Fruit fly (Drosophila melanogaster) whole organism, embryonic: Measurements from ENCODE around the gene Clk.

Source experiments
- Ada2b ChIP-seq: fragments of 200-800 bp; sonication (Bioruptor generic); IDR thresholded peaks from 2 replicates; pipeline ENCODE4 v1.3.6; 2022; ENCODE audit warnings: missing biosample characterization, missing genetic modification characterization
- Asciz ChIP-seq: fragments of 200-800 bp; sonication (Bioruptor generic); optimal IDR thresholded peaks from 2 replicates; lab custom pipeline; 2017; ENCODE audit warnings: missing biosample characterization, mild to moderate bottlenecking, missing genetic modification characterization, missing genetic modification reagents
- B-H2 ChIP-seq: fragments of 200-800 bp; sonication (Bioruptor generic); optimal IDR thresholded peaks from 2 replicates; lab custom pipeline; 2018; ENCODE audit warnings: missing biosample characterization, mild to moderate bottlenecking, missing genetic modification characterization
- Blimp-1 ChIP-seq: fragments of 200-800 bp; sonication (Bioruptor generic); optimal IDR thresholded peaks from 3 replicates; lab custom pipeline; 2018; ENCODE audit warnings: missing biosample characterization, missing genetic modification characterization, mild to moderate bottlenecking, moderate library complexity, missing genetic modification reagents
- CG10321 ChIP-seq: fragments of 200-800 bp; sonication (Bioruptor generic); IDR thresholded peaks from 2 replicates; pipeline ENCODE4 v1.3.6; 2022; ENCODE audit warnings: missing biosample characterization, missing genetic modification characterization
- CG10654 ChIP-seq: fragments of 200-800 bp; sonication (Bioruptor generic); optimal IDR thresholded peaks from 2 replicates; lab custom pipeline; 2016; ENCODE audit warnings: missing biosample characterization, missing genetic modification characterization
- CG12942 ChIP-seq: fragments of 200-800 bp; sonication (Bioruptor generic); optimal IDR thresholded peaks from 3 replicates; lab custom pipeline; 2016; ENCODE audit warnings: missing biosample characterization, missing genetic modification characterization
- CG14014 ChIP-seq: fragments of 200-800 bp; sonication (Bioruptor generic); IDR thresholded peaks from 2 replicates; pipeline ENCODE4 v1.3.6; 2022; ENCODE audit warnings: missing biosample characterization, missing genetic modification characterization
- CG14965 ChIP-seq: fragments of 200-800 bp; sonication (Bioruptor generic); optimal IDR thresholded peaks from 2 replicates; lab custom pipeline; 2016; ENCODE audit warnings: missing biosample characterization, missing genetic modification characterization, borderline replicate concordance
- CG15696 ChIP-seq: fragments of 200-800 bp; sonication (Bioruptor generic); optimal IDR thresholded peaks from 2 replicates; lab custom pipeline; 2019; ENCODE audit warnings: missing biosample characterization, mild to moderate bottlenecking, missing genetic modification characterization, moderate library complexity
- CG17328 ChIP-seq: fragments of 200-800 bp; sonication (Bioruptor generic); IDR thresholded peaks from 2 replicates; pipeline ENCODE4 v1.3.6; 2022; ENCODE audit warnings: missing biosample characterization, missing genetic modification characterization
- CG17361 ChIP-seq: fragments of 200-800 bp; sonication (Bioruptor generic); IDR thresholded peaks from 3 replicates; pipeline ENCODE4 v1.3.6; 2022; ENCODE audit warnings: missing biosample characterization, missing genetic modification characterization
- CG17612 ChIP-seq: fragments of 200-800 bp; sonication (Bioruptor generic); IDR thresholded peaks from 2 replicates; pipeline ENCODE4 v1.3.6; 2022; ENCODE audit warnings: missing biosample characterization, missing genetic modification characterization
- CG18262 ChIP-seq: fragments of 200-800 bp; optimal IDR thresholded peaks from 3 replicates; lab custom pipeline; 2019; ENCODE audit warnings: missing biosample characterization, mild to moderate bottlenecking, missing genetic modification characterization, moderate library complexity
- CG42726 ChIP-seq: fragments of 200-800 bp; sonication (Bioruptor generic); IDR thresholded peaks from 2 replicates; pipeline ENCODE4 v1.3.6; 2022; ENCODE audit warnings: missing biosample characterization, missing genetic modification characterization; ENCODE audit not compliant: partially characterized antibody
- CG43689 ChIP-seq: fragments of 200-800 bp; sonication (Bioruptor generic); IDR thresholded peaks from 2 replicates; pipeline ENCODE4 v1.3.6; 2022; ENCODE audit warnings: missing biosample characterization, missing genetic modification characterization
- CG4707 ChIP-seq: fragments of 200-800 bp; sonication (Bioruptor generic); optimal IDR thresholded peaks from 2 replicates; lab custom pipeline; 2018; ENCODE audit warnings: missing biosample characterization, mild to moderate bottlenecking, missing genetic modification characterization, moderate library complexity
- CG6689 ChIP-seq: fragments of 200-800 bp; sonication (Bioruptor generic); IDR thresholded peaks from 2 replicates; pipeline ENCODE4 v1.3.6; 2022; ENCODE audit warnings: missing biosample characterization, missing genetic modification characterization
- CG8281 ChIP-seq: fragments of 200-800 bp; sonication (Bioruptor generic); optimal IDR thresholded peaks from 2 replicates; lab custom pipeline; 2018; ENCODE audit warnings: missing biosample characterization, mild to moderate bottlenecking, missing genetic modification characterization, moderate library complexity
- CG8290 ChIP-seq, 3 experiments: fragments of 200-800 bp; sonication (Bioruptor generic); optimal IDR thresholded peaks; 2 replicates each; lab custom pipeline; 2016 to 2019; ENCODE audit warnings: missing biosample characterization in 3 of 3, missing genetic modification characterization in 3 of 3, mild to moderate bottlenecking in 2 of 3, moderate library complexity in 1 of 3
- Camta ChIP-seq: fragments of 200-800 bp; sonication (Bioruptor generic); optimal IDR thresholded peaks from 2 replicates; lab custom pipeline; 2016; ENCODE audit warnings: missing biosample characterization, missing genetic modification characterization
- Dek ChIP-seq: fragments of 200-800 bp; sonication (Bioruptor generic); optimal IDR thresholded peaks from 3 replicates; lab custom pipeline; 2019; ENCODE audit warnings: missing biosample characterization, mild to moderate bottlenecking, missing genetic modification characterization, moderate library complexity
- Eip74EF ChIP-seq, 2 experiments: fragments of 200-800 bp in 1 of 2; fragments of >200 bp in 1 of 2; sonication (Bioruptor generic) in 1 of 2; optimal IDR thresholded peaks; 2 replicates each; lab custom pipeline; 2017 to 2019; ENCODE audit warnings: missing biosample characterization in 2 of 2, missing genetic modification characterization in 2 of 2, mild to moderate bottlenecking in 1 of 2, moderate library complexity in 1 of 2
- Jarid2 ChIP-seq: fragments of 200-800 bp; sonication (Bioruptor generic); optimal IDR thresholded peaks from 3 replicates; lab custom pipeline; 2017; ENCODE audit warnings: mild to moderate bottlenecking, missing biosample characterization, missing genetic modification reagents, missing genetic modification characterization
- Lim3 ChIP-seq: fragments of 200-800 bp; sonication (Bioruptor generic); IDR thresholded peaks from 2 replicates; pipeline ENCODE4 v1.3.6; 2022; ENCODE audit warnings: missing biosample characterization, missing genetic modification characterization
- NC2α ChIP-seq: fragments of 200-800 bp; sonication (Bioruptor generic); optimal IDR thresholded peaks from 2 replicates; lab custom pipeline; 2016; ENCODE audit warnings: missing biosample characterization, missing genetic modification characterization
- Oli ChIP-seq: fragments of 200-800 bp; sonication (Bioruptor generic); optimal IDR thresholded peaks from 2 replicates; lab custom pipeline; 2018; ENCODE audit warnings: missing biosample characterization, mild to moderate bottlenecking, missing genetic modification characterization, moderate library complexity
- PHDP ChIP-seq: fragments of 200-800 bp; sonication (Bioruptor generic); optimal IDR thresholded peaks from 3 replicates; lab custom pipeline; 2018; ENCODE audit warnings: missing biosample characterization, mild to moderate bottlenecking, missing genetic modification characterization, moderate library complexity
- Ravus ChIP-seq: fragments of 200-800 bp; sonication (Bioruptor generic); IDR thresholded peaks from 2 replicates; pipeline ENCODE4 v1.3.6; 2022; ENCODE audit warnings: missing biosample characterization, missing genetic modification characterization
- Side ChIP-seq: fragments of 200-800 bp; sonication (Bioruptor generic); optimal IDR thresholded peaks from 2 replicates; lab custom pipeline; 2016; ENCODE audit warnings: missing biosample characterization, missing genetic modification characterization
- Ssrp ChIP-seq: fragments of 200-800 bp; sonication (Bioruptor generic); optimal IDR thresholded peaks from 2 replicates; lab custom pipeline; 2018; ENCODE audit warnings: missing biosample characterization, mild to moderate bottlenecking, missing genetic modification characterization, moderate library complexity
- Vsx1 ChIP-seq: fragments of 200-800 bp; sonication (Bioruptor generic); optimal IDR thresholded peaks from 2 replicates; lab custom pipeline; 2017; ENCODE audit warnings: missing biosample characterization, mild to moderate bottlenecking, missing genetic modification characterization, missing genetic modification reagents
- ash1 ChIP-seq: fragments of 200-800 bp; sonication (Bioruptor generic); optimal IDR thresholded peaks from 2 replicates; lab custom pipeline; 2018; ENCODE audit warnings: missing biosample characterization, mild to moderate bottlenecking, missing genetic modification characterization
- bigmax ChIP-seq: fragments of 200-800 bp; sonication (Bioruptor generic); optimal IDR thresholded peaks from 2 replicates; lab custom pipeline; 2018; ENCODE audit warnings: missing biosample characterization, mild to moderate bottlenecking, missing genetic modification characterization
- bsh ChIP-seq, 2 experiments: fragments of 200-800 bp; sonication (Bioruptor generic); optimal IDR thresholded peaks; 2 replicates each; lab custom pipeline; 2017 to 2018; ENCODE audit warnings: mild to moderate bottlenecking in 2 of 2, missing biosample characterization in 2 of 2, missing genetic modification characterization in 2 of 2, moderate library complexity in 1 of 2
- ci ChIP-seq: fragments of 200-800 bp; sonication (Bioruptor generic); IDR thresholded peaks from 3 replicates; pipeline ENCODE4 v1.3.6; 2022; ENCODE audit warnings: missing biosample characterization, missing genetic modification characterization
- danr ChIP-seq: fragments of 200-800 bp; sonication (Bioruptor generic); IDR thresholded peaks from 2 replicates; pipeline ENCODE4 v1.3.6; 2022; ENCODE audit warnings: missing biosample characterization, missing genetic modification characterization
- fd3F ChIP-seq: fragments of 200-800 bp; sonication (Bioruptor generic); optimal IDR thresholded peaks from 2 replicates; lab custom pipeline; 2018; ENCODE audit warnings: missing biosample characterization, mild to moderate bottlenecking, missing genetic modification characterization, moderate library complexity
- gsb ChIP-seq: fragments of 200-800 bp; sonication (Bioruptor generic); IDR thresholded peaks from 2 replicates; pipeline ENCODE4 v1.3.6; 2022; ENCODE audit warnings: missing biosample characterization, missing genetic modification characterization
- hbn ChIP-seq: fragments of 200-800 bp; sonication (Bioruptor generic); IDR thresholded peaks from 2 replicates; pipeline ENCODE4 v1.3.6; 2022; ENCODE audit warnings: missing biosample characterization, missing genetic modification characterization; ENCODE audit not compliant: partially characterized antibody
- jing ChIP-seq: fragments of 200-800 bp; sonication (Bioruptor generic); optimal IDR thresholded peaks from 2 replicates; lab custom pipeline; 2018; ENCODE audit warnings: missing biosample characterization, mild to moderate bottlenecking, missing genetic modification characterization
- lilli ChIP-seq: fragments of 200-800 bp; sonication (Bioruptor generic); optimal IDR thresholded peaks from 3 replicates; lab custom pipeline; 2016; ENCODE audit warnings: missing biosample characterization, missing genetic modification characterization
- rib ChIP-seq: fragments of 200-800 bp; sonication (Bioruptor generic); IDR thresholded peaks from 2 replicates; pipeline ENCODE4 v1.3.6; 2022; ENCODE audit warnings: missing biosample characterization, missing genetic modification characterization
- row ChIP-seq: fragments of 200-800 bp; sonication (Bioruptor generic); IDR thresholded peaks from 3 replicates; pipeline ENCODE4 v1.3.6; 2022; ENCODE audit warnings: missing biosample characterization, missing genetic modification characterization
- schlank ChIP-seq: fragments of 200-800 bp; sonication (Bioruptor generic); optimal IDR thresholded peaks from 2 replicates; lab custom pipeline; 2018; ENCODE audit warnings: missing biosample characterization, mild to moderate bottlenecking, missing genetic modification characterization
- sob ChIP-seq: fragments of 200-800 bp; sonication (Bioruptor generic); IDR thresholded peaks from 2 replicates; pipeline ENCODE4 v1.3.6; 2022; ENCODE audit warnings: missing biosample characterization, missing genetic modification characterization
- tin ChIP-seq: fragments of 200-800 bp; sonication (Bioruptor generic); optimal IDR thresholded peaks from 3 replicates; lab custom pipeline; 2016; ENCODE audit warnings: missing biosample characterization, missing genetic modification characterization
- yki ChIP-seq: fragments of >200 bp; optimal IDR thresholded peaks from 3 replicates; lab custom pipeline; 2018

Clk gene

dm6 chr3L:7718561-7719417 lies 56.6 kb downstream of the Clk start, which contains the start of gene Mcad (continued):
- TF ChIP-seq tin (GFP tag; lab: Kevin White, UChicago) (peak; percentile 95), B-H2 (GFP tag; lab: Kevin White, UChicago) (peak; percentile 17), Oli (peak; percentile 87), bsh (GFP tag; optimal IDR thresholded peaks at IDR 0.05; lab: Kevin White, UChicago) (peak; percentile 70 to 91), fd3F (GFP tag; lab: Kevin White, UChicago) (peak; percentile 64), CG8281 (peak; percentile 76), CG43689 (GFP tag; lab: Robert Waterston, UW) (peak; percentile 79), Side (GFP tag; lab: Kevin White, UChicago) (no peak), CG10321 (GFP tag; lab: Robert Waterston, UW) (peak; percentile 15; the same call in 1 of the 2 replicates), CG17328 (GFP tag; lab: Robert Waterston, UW) (peak; percentile 73), Ada2b (GFP tag; lab: Robert Waterston, UW) (peak; percentile 95), CG42726 (GFP tag; lab: Robert Waterston, UW) (no peak), rib (GFP tag; lab: Robert Waterston, UW) (peak; percentile 82), CG14014 (GFP tag; lab: Robert Waterston, UW) (peak; percentile 95), CG12942 (GFP tag; lab: Kevin White, UChicago) (peak; percentile 74), bigmax (GFP tag; lab: Kevin White, UChicago) (no peak), ci (GFP tag; lab: Robert Waterston, UW) (peak; percentile 81), CG14965 (GFP tag; lab: Kevin White, UChicago) (no peak), hbn (GFP tag; lab: Robert Waterston, UW) (no peak), Eip74EF (GFP tag; optimal IDR thresholded peaks at IDR 0.05; lab: Kevin White, UChicago) (peak in 1 of 2 experiments; percentile 88), CG8290 (GFP tag; optimal IDR thresholded peaks at IDR 0.05; lab: Kevin White, UChicago) (peak; percentile 41), CG8290 (tag; optimal IDR thresholded peaks at IDR 0.05; lab: Kevin White, UChicago) (peak in 1 of 2 experiments; percentile 57), PHDP (tag; lab: Kevin White, UChicago) (peak; percentile 84), Ravus (GFP tag; lab: Robert Waterston, UW) (peak; percentile 87), Dek (tag; lab: Kevin White, UChicago) (peak; percentile 84), Camta (GFP tag; lab: Kevin White, UChicago) (peak; percentile 57), CG10654 (peak; percentile 93), Asciz (GFP tag; lab: Kevin White, UChicago) (peak; percentile 95), CG17612 (GFP tag; lab: Robert Waterston, UW) (peak; percentile 79; the same call in 1 of the 2 replicates), gsb (GFP tag; lab: Robert Waterston, UW) (peak; percentile 90), row (GFP tag; lab: Robert Waterston, UW) (peak; percentile 98), Jarid2 (GFP tag; lab: Kevin White, UChicago) (peak; percentile 72), ash1 (GFP tag; lab: Kevin White, UChicago) (peak; percentile 43), Ssrp (tag; lab: Kevin White, UChicago) (peak; percentile 76), sob (peak; percentile 93), Lim3 (GFP tag; lab: Robert Waterston, UW) (peak; percentile 77), Vsx1 (GFP tag; lab: Kevin White, UChicago) (peak; percentile 91), CG17361 (GFP tag; lab: Robert Waterston, UW) (peak; percentile 95), yki (lab: Kevin White, UChicago) (no peak), Blimp-1 (GFP tag; lab: Kevin White, UChicago) (peak; percentile 94), lilli (GFP tag; lab: Kevin White, UChicago) (peak; percentile 85), NC2α (no peak), CG18262 (tag; lab: Kevin White, UChicago) (peak; percentile 88), danr (peak; percentile 67), CG6689 (GFP tag; lab: Robert Waterston, UW) (peak; percentile 81), jing (peak; percentile 61), schlank (tag; lab: Kevin White, UChicago) (peak; percentile 67), CG15696 (tag; lab: Kevin White, UChicago) (peak; percentile 49), CG4707 (GFP tag; lab: Kevin White, UChicago) (no peak)
